Fruit fly (Drosophila melanogaster): ENCODE measurements around the gene CG6793.

The CG6793 gene

dm6 chr3L:12081679-12082520 is 39.7 kb downstream of the CG6793 start, which contains the start of gene Sema5c (continued):
- TF ChIP-seq Lhr (GFP tag; optimal IDR thresholded peaks at IDR 0.05) (no peak), knrl (GFP tag; IDR thresholded peaks at IDR 0.05; ENCODE audit: partially characterized antibody) (no peak), CG5180 (GFP tag; optimal IDR thresholded peaks at IDR 0.05) (peak; percentile 53), CG1792 (GFP tag; optimal IDR thresholded peaks at IDR 0.05) (no peak), stwl (tag; optimal IDR thresholded peaks at IDR 0.05) (peak; percentile 18), Awh (GFP tag; IDR thresholded peaks at IDR 0.05) (peak; percentile 47; the same call in 1 of the 2 replicates), MBD-R2 (GFP tag; IDR thresholded peaks at IDR 0.05) (peak; percentile 29; the same call in 1 of the 2 replicates), CG10321 (GFP tag; IDR thresholded peaks at IDR 0.05) (no peak), tio (GFP tag; optimal IDR thresholded peaks at IDR 0.05) (peak; percentile 56), CG34422 (GFP tag; IDR thresholded peaks at IDR 0.05) (peak; percentile 33; the same call in 2 of the 3 replicates), CG7745 (tag; optimal IDR thresholded peaks at IDR 0.05) (no peak), CG17186 (GFP tag; optimal IDR thresholded peaks at IDR 0.05) (no peak), cad (GFP tag; optimal IDR thresholded peaks at IDR 0.05) (no peak), chm (GFP tag; IDR thresholded peaks at IDR 0.05) (peak; percentile 81), CG2199 (GFP tag; IDR thresholded peaks at IDR 0.05) (peak; percentile 98), CG7271 (tag; optimal IDR thresholded peaks at IDR 0.05) (no peak), CG8359 (GFP tag; optimal IDR thresholded peaks at IDR 0.05; ENCODE audit: borderline replicate concordance) (peak; percentile 34), Hr3 (GFP tag; optimal IDR thresholded peaks at IDR 0.05) (peak; percentile 80), dan (GFP tag; IDR thresholded peaks at IDR 0.05) (no peak), prd (optimal IDR thresholded peaks at IDR 0.05) (no peak), prd (GFP tag; IDR thresholded peaks at IDR 0.05) (peak; percentile 67; the same call in 1 of the 3 replicates), phol (tag; optimal IDR thresholded peaks at IDR 0.05) (peak; percentile 83), D19A (tag; optimal IDR thresholded peaks at IDR 0.05) (peak; percentile 57), lbe (GFP tag; optimal IDR thresholded peaks at IDR 0.05) (peak; percentile 47), Spps (tag; optimal IDR thresholded peaks at IDR 0.05) (peak; percentile 53), danr (GFP tag; IDR thresholded peaks at IDR 0.05) (no peak), Dip3 (GFP tag; optimal IDR thresholded peaks at IDR 0.05) (no peak), zfh2 (GFP tag; optimal IDR thresholded peaks at IDR 0.05) (no peak), Kr (GFP tag; optimal IDR thresholded peaks at IDR 0.05) (no peak), HmgZ (tag; optimal IDR thresholded peaks at IDR 0.05) (peak; percentile 38), CG11560 (tag; IDR thresholded peaks at IDR 0.05) (no peak), dmrt11E (tag; optimal IDR thresholded peaks at IDR 0.05) (peak; percentile 89), CG13424 (tag; optimal IDR thresholded peaks at IDR 0.05) (peak; percentile 74), Sox102F (GFP tag; optimal IDR thresholded peaks at IDR 0.05) (peak; percentile 67), jumu (GFP tag; optimal IDR thresholded peaks at IDR 0.05) (no peak), Fer1 (GFP tag; optimal IDR thresholded peaks at IDR 0.05) (peak; percentile 37), Mrtf (GFP tag; IDR thresholded peaks at IDR 0.05) (peak; percentile 51; the same call in 1 of the 3 replicates), CG10462 (GFP tag; optimal IDR thresholded peaks at IDR 0.05) (peak; percentile 58), pum (GFP tag; optimal IDR thresholded peaks at IDR 0.05) (no peak), Dp (GFP tag; optimal IDR thresholded peaks at IDR 0.05) (no peak), CG3726 (GFP tag; IDR thresholded peaks at IDR 0.05) (no peak), amos (GFP tag; IDR thresholded peaks at IDR 0.05; ENCODE audit: partially characterized antibody) (no peak; the same call in 1 of the 2 replicates), Hr78 (GFP tag; optimal IDR thresholded peaks at IDR 0.05) (no peak), CG13123 (GFP tag; optimal IDR thresholded peaks at IDR 0.05) (peak; percentile 46), fd96Cb (tag; optimal IDR thresholded peaks at IDR 0.05) (peak; percentile 60), Dek (tag; optimal IDR thresholded peaks at IDR 0.05) (peak; percentile 49), CHES-1-like (GFP tag; optimal IDR thresholded peaks at IDR 0.05) (peak; percentile 20), Meics (GFP tag; optimal IDR thresholded peaks at IDR 0.05) (peak; percentile 82), CG1233 (GFP tag; optimal IDR thresholded peaks at IDR 0.05) (peak; percentile 63)
